Worm (Caenorhabditis elegans) whole organism, L3 larva: ENCODE results near the gene tap-1.
A peak's percentile ranks its signal among the peaks of the same experiment; 100 is the strongest.

Experiments
- ZK546.5 ChIP-seq: sonication (generic microtip); optimal IDR thresholded peaks from 2 replicates; lab custom pipeline; 2017; ENCODE audit warnings: missing biosample characterization, missing genetic modification characterization
- elt-2 ChIP-seq: sonication (generic microtip); optimal IDR thresholded peaks from 2 replicates; lab custom pipeline; 2016; ENCODE audit warnings: missing genetic modification reagents, mild to moderate bottlenecking, missing genetic modification characterization, missing compliant biosample characterization
- nhr-23 ChIP-seq: fragments of 150-350 bp; optimal IDR thresholded peaks from 2 replicates; lab custom pipeline; 2014; ENCODE audit warnings: missing biosample characterization, missing genetic modification reagents, missing genetic modification characterization
- pha-4 ChIP-seq: fragments of 150-350 bp; optimal IDR thresholded peaks from 2 replicates; lab custom pipeline; 2014; ENCODE audit warnings: missing biosample characterization, missing genetic modification reagents, missing genetic modification characterization
- skn-1 ChIP-seq: fragments of 150-350 bp; optimal IDR thresholded peaks from 2 replicates; lab custom pipeline; 2014; ENCODE audit warnings: missing biosample characterization, missing genetic modification characterization
- ztf-11 ChIP-seq: fragments of 150-350 bp; optimal IDR thresholded peaks from 2 replicates; lab custom pipeline; 2014; ENCODE audit warnings: missing biosample characterization, missing genetic modification characterization

- TF ChIP-seq ztf-11 (tag; lab: Kevin White, UChicago) (no peak), ZK546.5 (tag; lab: Kevin White, UChicago) (no peak), pha-4 (tag; lab: Kevin White, UChicago) (peak; percentile 8), elt-2 (tag; lab: Kevin White, UChicago) (no peak), nhr-23 (no peak), skn-1 (tag; lab: Kevin White, UChicago) (no peak)
Measured at ce11 chrX:14563818-14564217, 25.6 kb upstream of the tap-1 start.
